Fruit fly (Drosophila melanogaster) whole organism, embryonic: ENCODE results near the gene CG1703.

Experiments
- Antp ChIP-seq: fragments of 200-800 bp; sonication (Bioruptor generic); optimal IDR thresholded peaks from 3 replicates; lab custom pipeline; 2016; ENCODE audit warnings: missing biosample characterization, missing genetic modification characterization
- CG10565 ChIP-seq: fragments of 200-800 bp; sonication (Bioruptor generic); optimal IDR thresholded peaks from 3 replicates; lab custom pipeline; 2016; ENCODE audit warnings: missing biosample characterization, mild to moderate bottlenecking, missing genetic modification characterization
- CG11696 ChIP-seq: fragments of 200-800 bp; sonication (Bioruptor generic); IDR thresholded peaks from 2 replicates; pipeline ENCODE4 v1.3.6; 2022; ENCODE audit warnings: missing biosample characterization, missing genetic modification characterization
- CG12236 ChIP-seq: fragments of 200-800 bp; sonication (Bioruptor generic); optimal IDR thresholded peaks from 2 replicates; lab custom pipeline; 2016; ENCODE audit warnings: missing biosample characterization, missing genetic modification characterization
- CG14710 ChIP-seq: fragments of 200-800 bp; sonication (Bioruptor generic); optimal IDR thresholded peaks from 3 replicates; lab custom pipeline; 2019; ENCODE audit warnings: missing biosample characterization, mild to moderate bottlenecking, missing genetic modification characterization, moderate library complexity
- CG16813 ChIP-seq: fragments of 200-800 bp; sonication (Bioruptor generic); IDR thresholded peaks from 3 replicates; pipeline ENCODE4 v1.3.6; 2022; ENCODE audit warnings: missing biosample characterization, missing genetic modification characterization; ENCODE audit not compliant: partially characterized antibody
- CG31441 ChIP-seq: fragments of 200-800 bp; sonication (Bioruptor generic); IDR thresholded peaks from 2 replicates; pipeline ENCODE4 v1.3.6; 2022; ENCODE audit warnings: missing biosample characterization, missing genetic modification characterization
- CG33213 ChIP-seq: fragments of 200-800 bp; sonication (Bioruptor generic); optimal IDR thresholded peaks from 3 replicates; lab custom pipeline; 2016; ENCODE audit warnings: missing biosample characterization, missing genetic modification characterization
- CG4328 ChIP-seq: fragments of 200-800 bp; sonication (Bioruptor generic); optimal IDR thresholded peaks from 3 replicates; lab custom pipeline; 2017; ENCODE audit warnings: missing biosample characterization, missing genetic modification reagents, missing genetic modification characterization
- CG6791 ChIP-seq: fragments of 200-800 bp; sonication (Bioruptor generic); IDR thresholded peaks from 3 replicates; pipeline ENCODE4 v1.3.6; 2022; ENCODE audit warnings: missing biosample characterization, missing genetic modification characterization; ENCODE audit not compliant: partially characterized antibody
- CG8290 ChIP-seq, 3 experiments: fragments of 200-800 bp; sonication (Bioruptor generic); optimal IDR thresholded peaks; 2 replicates each; lab custom pipeline; 2016 to 2019; ENCODE audit warnings: missing biosample characterization in 3 of 3, missing genetic modification characterization in 3 of 3, mild to moderate bottlenecking in 2 of 3, moderate library complexity in 1 of 3
- CG8924 ChIP-seq: fragments of 200-800 bp; optimal IDR thresholded peaks from 3 replicates; lab custom pipeline; 2019; ENCODE audit warnings: missing biosample characterization, mild to moderate bottlenecking, missing genetic modification characterization, moderate library complexity
- CkIIα-i1 ChIP-seq: fragments of 200-800 bp; sonication (Bioruptor generic); IDR thresholded peaks from 2 replicates; pipeline ENCODE4 v1.3.6; 2022; ENCODE audit warnings: missing biosample characterization, missing genetic modification characterization
- Deaf1 ChIP-seq: fragments of 200-800 bp; optimal IDR thresholded peaks from 3 replicates; lab custom pipeline; 2019; ENCODE audit warnings: missing biosample characterization, mild to moderate bottlenecking, missing genetic modification characterization, moderate library complexity
- Doc2 ChIP-seq: fragments of 200-800 bp; sonication (Bioruptor generic); IDR thresholded peaks from 2 replicates; pipeline ENCODE4 v1.3.6; 2022; ENCODE audit warnings: missing biosample characterization, missing genetic modification characterization
- Elba2 ChIP-seq: fragments of 200-800 bp; sonication (Bioruptor generic); optimal IDR thresholded peaks from 3 replicates; lab custom pipeline; 2016; ENCODE audit warnings: missing biosample characterization, missing genetic modification characterization
- Fer3 ChIP-seq: fragments of 200-800 bp; sonication (Bioruptor generic); optimal IDR thresholded peaks from 2 replicates; lab custom pipeline; 2018; ENCODE audit warnings: missing biosample characterization, mild to moderate bottlenecking, missing genetic modification characterization, moderate library complexity
- GATAe ChIP-seq: fragments of 200-800 bp; sonication (Bioruptor generic); conservative IDR thresholded peaks from 2 replicates; pipeline ENCODE4 v1.3.6; 2022; ENCODE audit warnings: missing biosample characterization, missing genetic modification characterization
- Gug ChIP-seq: fragments of 200-800 bp; sonication (Bioruptor generic); IDR thresholded peaks from 4 replicates; pipeline ENCODE4 v1.3.6; 2022; ENCODE audit warnings: missing biosample characterization, missing genetic modification characterization
- HHEX ChIP-seq: fragments of 200-800 bp; sonication (Bioruptor generic); optimal IDR thresholded peaks from 3 replicates; lab custom pipeline; 2017; ENCODE audit warnings: missing biosample characterization, mild to moderate bottlenecking, missing genetic modification characterization, missing genetic modification reagents
- HLH54F ChIP-seq: fragments of 200-800 bp; sonication (Bioruptor generic); optimal IDR thresholded peaks from 3 replicates; lab custom pipeline; 2016; ENCODE audit warnings: missing biosample characterization, missing genetic modification characterization
- Hmx ChIP-seq: fragments of 200-800 bp; sonication (Bioruptor generic); optimal IDR thresholded peaks from 2 replicates; lab custom pipeline; 2016; ENCODE audit warnings: missing biosample characterization, missing genetic modification characterization
- Lhr ChIP-seq: fragments of 200-800 bp; sonication (Bioruptor generic); optimal IDR thresholded peaks from 3 replicates; lab custom pipeline; 2017; ENCODE audit warnings: mild to moderate bottlenecking, missing biosample characterization, missing genetic modification reagents, missing genetic modification characterization
- Lim3 ChIP-seq: fragments of 200-800 bp; sonication (Bioruptor generic); IDR thresholded peaks from 2 replicates; pipeline ENCODE4 v1.3.6; 2022; ENCODE audit warnings: missing biosample characterization, missing genetic modification characterization
- MTF-1 ChIP-seq: fragments of 200-800 bp; sonication (Bioruptor generic); optimal IDR thresholded peaks from 2 replicates; lab custom pipeline; 2018; ENCODE audit warnings: missing biosample characterization, mild to moderate bottlenecking, missing genetic modification characterization, borderline replicate concordance
- Neu2 ChIP-seq: fragments of 200-800 bp; sonication (Bioruptor generic); optimal IDR thresholded peaks from 3 replicates; lab custom pipeline; 2016; ENCODE audit warnings: missing biosample characterization, missing genetic modification characterization, borderline replicate concordance
- Sin3A ChIP-seq: fragments of >200 bp; optimal IDR thresholded peaks from 2 replicates; lab custom pipeline; 2018
- Sry-β ChIP-seq: fragments of 200-800 bp; sonication (Bioruptor generic); optimal IDR thresholded peaks from 2 replicates; lab custom pipeline; 2018; ENCODE audit warnings: missing biosample characterization, mild to moderate bottlenecking, missing genetic modification characterization, moderate library complexity
- Usf ChIP-seq: fragments of 200-800 bp; sonication (Bioruptor generic); optimal IDR thresholded peaks from 2 replicates; lab custom pipeline; 2017; ENCODE audit warnings: missing genotype, missing biosample characterization, missing genetic modification characterization
- abd-A ChIP-seq: fragments of 200-800 bp; sonication (Bioruptor generic); optimal IDR thresholded peaks from 3 replicates; lab custom pipeline; 2019; ENCODE audit warnings: missing biosample characterization, mild to moderate bottlenecking, missing genetic modification characterization, moderate library complexity
- bigmax ChIP-seq: fragments of 200-800 bp; sonication (Bioruptor generic); optimal IDR thresholded peaks from 2 replicates; lab custom pipeline; 2018; ENCODE audit warnings: missing biosample characterization, mild to moderate bottlenecking, missing genetic modification characterization
- br ChIP-seq: fragments of >200 bp; optimal IDR thresholded peaks from 2 replicates; lab custom pipeline; 2017
- ci ChIP-seq: fragments of 200-800 bp; sonication (Bioruptor generic); IDR thresholded peaks from 3 replicates; pipeline ENCODE4 v1.3.6; 2022; ENCODE audit warnings: missing biosample characterization, missing genetic modification characterization
- crc ChIP-seq: fragments of 200-800 bp; sonication (Bioruptor generic); optimal IDR thresholded peaks from 2 replicates; lab custom pipeline; 2016; ENCODE audit warnings: missing biosample characterization, missing genetic modification characterization
- dysf ChIP-seq: fragments of 200-800 bp; sonication (Bioruptor generic); IDR thresholded peaks from 3 replicates; pipeline ENCODE4 v1.3.6; 2022; ENCODE audit warnings: missing biosample characterization, missing genetic modification characterization
- emc ChIP-seq: fragments of 200-800 bp; sonication (Bioruptor generic); optimal IDR thresholded peaks from 2 replicates; lab custom pipeline; 2016; ENCODE audit warnings: missing biosample characterization, missing genetic modification characterization
- en ChIP-seq: fragments of 200-800 bp; sonication (Bioruptor generic); optimal IDR thresholded peaks from 2 replicates; lab custom pipeline; 2016; ENCODE audit warnings: missing biosample characterization, missing genetic modification characterization
- fd3F ChIP-seq: fragments of 200-800 bp; sonication (Bioruptor generic); optimal IDR thresholded peaks from 2 replicates; lab custom pipeline; 2018; ENCODE audit warnings: missing biosample characterization, mild to moderate bottlenecking, missing genetic modification characterization, moderate library complexity
- gce ChIP-seq: fragments of 200-800 bp; sonication (Bioruptor generic); IDR thresholded peaks from 3 replicates; pipeline ENCODE4 v1.3.6; 2022; ENCODE audit warnings: missing biosample characterization, missing genetic modification characterization
- grau ChIP-seq: fragments of 200-800 bp; optimal IDR thresholded peaks from 3 replicates; lab custom pipeline; 2019; ENCODE audit warnings: missing biosample characterization, mild to moderate bottlenecking, missing genetic modification characterization, moderate library complexity
- gro ChIP-seq: fragments of 200-800 bp; sonication (Bioruptor generic); optimal IDR thresholded peaks from 2 replicates; lab custom pipeline; 2016; ENCODE audit warnings: missing biosample characterization, missing genetic modification characterization
- gsb-n ChIP-seq: fragments of 200-800 bp; sonication (Bioruptor generic); optimal IDR thresholded peaks from 3 replicates; lab custom pipeline; 2018; ENCODE audit warnings: missing biosample characterization, mild to moderate bottlenecking, missing genetic modification characterization
- ind ChIP-seq: fragments of 200-800 bp; sonication (Bioruptor generic); optimal IDR thresholded peaks from 3 replicates; lab custom pipeline; 2016; ENCODE audit warnings: missing biosample characterization, missing genetic modification characterization
- oc ChIP-seq: fragments of 200-800 bp; sonication (Bioruptor generic); optimal IDR thresholded peaks from 2 replicates; lab custom pipeline; 2018; ENCODE audit warnings: missing biosample characterization, mild to moderate bottlenecking, missing genetic modification characterization, moderate library complexity
- pb ChIP-seq: fragments of 200-800 bp; sonication (Bioruptor generic); optimal IDR thresholded peaks from 3 replicates; lab custom pipeline; 2016; ENCODE audit warnings: missing biosample characterization, missing genetic modification characterization
- pho ChIP-seq: fragments of 200-800 bp; sonication (Bioruptor generic); optimal IDR thresholded peaks from 2 replicates; lab custom pipeline; 2016; ENCODE audit warnings: missing biosample characterization, missing genetic modification characterization
- phol ChIP-seq: fragments of 200-800 bp; sonication (Bioruptor generic); optimal IDR thresholded peaks from 3 replicates; lab custom pipeline; 2018; ENCODE audit warnings: missing biosample characterization, mild to moderate bottlenecking, missing genetic modification characterization, moderate library complexity
- ro ChIP-seq: fragments of 200-800 bp; sonication (Bioruptor generic); IDR thresholded peaks from 2 replicates; pipeline ENCODE4 v1.3.6; 2022; ENCODE audit warnings: missing biosample characterization, missing genetic modification characterization
- row ChIP-seq: fragments of 200-800 bp; sonication (Bioruptor generic); IDR thresholded peaks from 3 replicates; pipeline ENCODE4 v1.3.6; 2022; ENCODE audit warnings: missing biosample characterization, missing genetic modification characterization
- scrt ChIP-seq: fragments of 200-800 bp; sonication (Bioruptor generic); optimal IDR thresholded peaks from 2 replicates; lab custom pipeline; 2018; ENCODE audit warnings: missing biosample characterization, mild to moderate bottlenecking, missing genetic modification characterization, moderate library complexity
- seq ChIP-seq: fragments of 200-800 bp; sonication (Bioruptor generic); IDR thresholded peaks from 2 replicates; pipeline ENCODE4 v1.3.6; 2022; ENCODE audit warnings: missing biosample characterization, missing genetic modification characterization
- sqz ChIP-seq: fragments of 200-800 bp; sonication (Bioruptor generic); optimal IDR thresholded peaks from 3 replicates; lab custom pipeline; 2018; ENCODE audit warnings: missing biosample characterization, mild to moderate bottlenecking, missing genetic modification characterization

Gene CG1703

dm6 chrX:11652991-11653390, 41.3 kb downstream of the CG1703 start (continued):
- TF ChIP-seq dysf (GFP tag; lab: Robert Waterston, UW) (0 out of 3 replicates have a peak, but pooled peaks have one; percentile 17), phol (tag; lab: Kevin White, UChicago) (peak; percentile 29), gro (GFP tag; lab: Kevin White, UChicago) (no peak), ind (peak; percentile 39), pho (no peak), CG8290 (GFP tag; optimal IDR thresholded peaks at IDR 0.05; lab: Kevin White, UChicago) (no peak), CG8290 (tag; optimal IDR thresholded peaks at IDR 0.05; lab: Kevin White, UChicago) (peak in 1 of 2 experiments; percentile 39), en (GFP tag; lab: Kevin White, UChicago) (no peak), CG16813 (GFP tag; lab: Robert Waterston, UW) (no peak), Neu2 (GFP tag; lab: Kevin White, UChicago) (no peak), br (lab: Kevin White, UChicago) (no peak), HLH54F (GFP tag; lab: Kevin White, UChicago) (no peak), Sry-β (GFP tag; lab: Kevin White, UChicago) (no peak), crc (GFP tag; lab: Kevin White, UChicago) (no peak), ro (GFP tag; lab: Robert Waterston, UW) (no peak), Fer3 (no peak), seq (GFP tag; lab: Robert Waterston, UW) (no peak), sqz (no peak), CG33213 (GFP tag; lab: Kevin White, UChicago) (no peak), CG11696 (GFP tag; lab: Robert Waterston, UW) (no peak), GATAe (GFP tag; lab: Robert Waterston, UW) (no peak), Hmx (GFP tag; lab: Kevin White, UChicago) (no peak), emc (GFP tag; lab: Kevin White, UChicago) (no peak), grau (no peak), Doc2 (GFP tag; lab: Robert Waterston, UW) (no peak), CG31441 (GFP tag; lab: Robert Waterston, UW) (peak; percentile 36; the same call in 1 of the 2 replicates), Gug (GFP tag; lab: Robert Waterston, UW) (0 out of 4 replicates have a peak, but pooled peaks have one; percentile 24), pb (no peak), Usf (no peak), Elba2 (no peak), oc (tag; lab: Kevin White, UChicago) (no peak), fd3F (GFP tag; lab: Kevin White, UChicago) (no peak), ci (GFP tag; lab: Robert Waterston, UW) (0 out of 3 replicates have a peak, but pooled peaks have one; percentile 47), HHEX (no peak), CG6791 (GFP tag; lab: Robert Waterston, UW) (no peak), gce (GFP tag; lab: Robert Waterston, UW) (no peak), CG14710 (tag; lab: Kevin White, UChicago) (no peak), CG8924 (no peak), Deaf1 (no peak), abd-A (tag; lab: Kevin White, UChicago) (no peak), Sin3A (no peak), gsb-n (tag; lab: Kevin White, UChicago) (no peak), scrt (GFP tag; lab: Kevin White, UChicago) (no peak), CG10565 (no peak), Antp (GFP tag; lab: Kevin White, UChicago) (peak; percentile 26), CkIIα-i1 (GFP tag; lab: Robert Waterston, UW) (no peak), MTF-1 (GFP tag; lab: Kevin White, UChicago) (no peak), row (GFP tag; lab: Robert Waterston, UW) (peak; percentile 54), CG4328 (GFP tag; lab: Kevin White, UChicago) (no peak), CG12236 (GFP tag; lab: Kevin White, UChicago) (no peak), Lhr (no peak), bigmax (GFP tag; lab: Kevin White, UChicago) (no peak), Lim3 (GFP tag; lab: Robert Waterston, UW) (no peak)
